Worm (Caenorhabditis elegans) whole organism, midembryonic: Measurements from ENCODE around the gene F20D6.6.

Experiments used
- T22C8.4 ChIP-seq: fragments of 200-800 bp; sonication (Bioruptor generic); IDR thresholded peaks from 2 replicates; pipeline ENCODE4 v1.3.6; 2022; ENCODE audit warnings: missing genetic modification characterization, missing compliant biosample characterization
- flt-1 ChIP-seq: fragments of 200-800 bp; sonication (Bioruptor generic); IDR thresholded peaks from 2 replicates; pipeline ENCODE4 v1.3.6; 2022; ENCODE audit warnings: missing genetic modification characterization, missing compliant biosample characterization
- klf-2 ChIP-seq: fragments of 200-800 bp; sonication (Bioruptor generic); conservative IDR thresholded peaks from 2 replicates; pipeline ENCODE4 v1.3.6; 2022; ENCODE audit warnings: missing genetic modification reagents, missing genetic modification characterization, missing compliant biosample characterization
- med-1 ChIP-seq: sonication (generic microtip); optimal IDR thresholded peaks from 2 replicates; lab custom pipeline; 2017; ENCODE audit warnings: missing genetic modification characterization, mild to moderate bottlenecking, missing compliant biosample characterization, antibody characterized with exemption, missing genetic modification reagents; ENCODE audit not compliant: insufficient read depth
- ref-1 ChIP-seq: fragments of 200-800 bp; sonication (Bioruptor generic); conservative IDR thresholded peaks from 2 replicates; pipeline ENCODE4 v1.3.6; 2022; ENCODE audit warnings: missing genetic modification reagents, missing genetic modification characterization, missing compliant biosample characterization
- tab-1 ChIP-seq: fragments of 200-800 bp; sonication (Bioruptor generic); IDR thresholded peaks from 2 replicates; pipeline ENCODE4 v1.3.6; 2022; ENCODE audit warnings: missing genetic modification characterization, missing compliant biosample characterization
- ztf-23 ChIP-seq: fragments of 200-800 bp; sonication (Bioruptor generic); IDR thresholded peaks from 2 replicates; pipeline ENCODE4 v1.3.6; 2022; ENCODE audit warnings: missing genetic modification reagents, missing genetic modification characterization, missing compliant biosample characterization
- ztf-29 ChIP-seq: fragments of 200-800 bp; sonication (Bioruptor generic); IDR thresholded peaks from 2 replicates; pipeline ENCODE4 v1.3.6; 2022; ENCODE audit warnings: missing genetic modification reagents, missing genetic modification characterization, missing compliant biosample characterization

DNA sequence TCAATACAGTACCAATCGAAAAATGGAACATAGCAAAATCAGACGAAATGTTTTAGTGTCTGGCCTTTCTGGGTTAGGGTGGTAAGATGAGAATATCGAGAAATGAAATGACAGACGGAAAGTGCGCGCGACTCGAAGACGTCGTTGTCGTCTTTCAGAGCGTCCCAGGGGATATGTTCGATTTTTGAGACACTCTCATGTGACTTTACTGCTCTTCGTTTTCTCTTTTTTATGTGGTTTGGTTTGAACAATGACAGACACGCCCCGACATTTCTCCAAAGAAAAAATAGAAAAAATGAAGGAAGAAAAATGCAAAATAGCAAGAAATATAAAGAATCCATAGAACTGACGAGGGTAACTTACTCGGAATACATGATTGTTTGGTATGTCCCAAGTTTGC lies 50.8 kb downstream of the F20D6.6 start:
- TF ChIP-seq ztf-29 (no peak), flt-1 (no peak), klf-2 (GFP tag; lab: Robert Waterston, UW) (no peak), ztf-23 (GFP tag; lab: Robert Waterston, UW) (no peak), T22C8.4 (GFP tag; lab: Robert Waterston, UW) (no peak), med-1 (GFP tag; lab: Kevin White, UChicago) (no peak), tab-1 (GFP tag; lab: Robert Waterston, UW) (no peak), ref-1 (GFP tag; lab: Robert Waterston, UW) (no peak)
